Worm (Caenorhabditis elegans) whole organism, L4 larva: Measurements from ENCODE around the gene K10B4.1.

Experiments
- hlh-11 ChIP-seq: fragments of 200-800 bp; sonication (Bioruptor generic); optimal IDR thresholded peaks from 2 replicates; lab custom pipeline; 2018; ENCODE audit warnings: mild to moderate bottlenecking, missing genetic modification characterization, missing compliant biosample characterization
- nhr-76 ChIP-seq: fragments of 150-350 bp; optimal IDR thresholded peaks from 2 replicates; lab custom pipeline; 2014; ENCODE audit warnings: missing biosample characterization, missing genetic modification characterization
- unc-62 ChIP-seq, 3 experiments: fragments of 150-350 bp in 1 of 3; sonication (generic microtip); optimal IDR thresholded peaks in 2 of 3; peaks in 1 of 3; 1 replicate in 1 of 3; 2 replicates in 2 of 3; lab custom pipeline; 2014 to 2017; ENCODE audit warnings: missing biosample characterization in 3 of 3, missing genetic modification characterization in 3 of 3, missing genetic modification reagents in 3 of 3, missing genotype in 1 of 3

DNA sequence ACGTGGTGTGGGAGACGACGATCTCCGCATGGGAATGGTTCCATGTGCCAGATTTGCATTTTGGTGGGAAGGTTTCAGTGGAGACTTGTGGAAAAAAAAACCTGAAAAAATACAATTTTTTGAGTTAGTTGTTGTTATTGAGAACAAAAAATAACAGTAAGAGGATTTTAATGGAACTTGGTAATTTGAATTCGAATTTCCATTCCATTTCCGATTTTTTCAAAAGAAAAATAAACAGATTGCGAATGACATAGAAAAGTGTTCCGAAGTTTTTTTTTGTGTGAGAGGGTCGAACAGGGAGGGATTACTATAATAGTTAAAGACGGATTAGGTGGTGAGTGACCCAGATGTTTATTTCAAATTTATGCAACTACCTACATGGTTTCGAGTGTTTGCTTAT, 43.7 kb downstream of the K10B4.1 start, which contains the start of gene T01D1.4:
- TF ChIP-seq nhr-76 (tag; lab: Kevin White, UChicago), result no peak
- TF ChIP-seq hlh-11 (tag; lab: Kevin White, UChicago), result no peak
- TF ChIP-seq unc-62 (GFP tag; optimal IDR thresholded peaks at IDR 0.05 in 1 of 2; lab: Kevin White, UChicago), result no peak
- TF ChIP-seq unc-62 (tag; optimal IDR thresholded peaks at IDR 0.05; lab: Kevin White, UChicago), result no peak
